Worm (Caenorhabditis elegans) whole organism, young adult: ENCODE results near the gene sec-61.G.

Experiments used
- B0035.1 ChIP-seq: sonication (generic microtip); optimal IDR thresholded peaks from 2 replicates; lab custom pipeline; 2016; ENCODE audit warnings: missing genetic modification characterization, mild to moderate bottlenecking, missing compliant biosample characterization, missing genotype, missing genetic modification reagents
- B0336.3 ChIP-seq: fragments of 200-800 bp; sonication (Bioruptor generic); IDR thresholded peaks from 2 replicates; pipeline ENCODE4 v1.3.6; 2022; ENCODE audit warnings: missing genetic modification characterization, missing compliant biosample characterization
- F10E7.11 ChIP-seq: sonication (generic microtip); optimal IDR thresholded peaks from 2 replicates; lab custom pipeline; 2017; ENCODE audit warnings: mild to moderate bottlenecking, missing genetic modification characterization, moderate library complexity, missing compliant biosample characterization
- F37B4.10 ChIP-seq: fragments of 200-800 bp; sonication (Bioruptor generic); IDR thresholded peaks from 2 replicates; pipeline ENCODE4 v1.3.6; 2022; ENCODE audit warnings: missing genetic modification characterization, missing compliant biosample characterization
- F49E8.2 ChIP-seq: sonication (generic microtip); optimal IDR thresholded peaks from 3 replicates; lab custom pipeline; 2017; ENCODE audit warnings: missing genetic modification characterization, mild to moderate bottlenecking, missing compliant biosample characterization, antibody characterized with exemption, moderate library complexity; ENCODE audit not compliant: insufficient read depth
- F57C9.4 ChIP-seq: sonication (generic microtip); optimal IDR thresholded peaks from 2 replicates; lab custom pipeline; 2017; ENCODE audit warnings: mild to moderate bottlenecking, missing genetic modification characterization, missing compliant biosample characterization
- T26A5.8 ChIP-seq: sonication (generic microtip); optimal IDR thresholded peaks from 2 replicates; lab custom pipeline; 2016; ENCODE audit warnings: missing genetic modification characterization, missing compliant biosample characterization
- ZK185.1 ChIP-seq: sonication (generic microtip); optimal IDR thresholded peaks from 2 replicates; lab custom pipeline; 2016; ENCODE audit warnings: mild to moderate bottlenecking, missing genetic modification characterization, missing compliant biosample characterization; ENCODE audit not compliant: poor library complexity, severe bottlenecking
- atf-7 ChIP-seq: sonication (generic microtip); optimal IDR thresholded peaks from 2 replicates; lab custom pipeline; 2017; ENCODE audit warnings: mild to moderate bottlenecking, missing genetic modification characterization, missing compliant biosample characterization
- athp-1 ChIP-seq: sonication (generic microtip); optimal IDR thresholded peaks from 2 replicates; lab custom pipeline; 2017; ENCODE audit warnings: mild to moderate bottlenecking, missing genetic modification characterization, missing compliant biosample characterization
- attf-5 ChIP-seq: fragments of 200-800 bp; sonication (Bioruptor generic); optimal IDR thresholded peaks from 2 replicates; lab custom pipeline; 2018; ENCODE audit warnings: mild to moderate bottlenecking, missing genetic modification characterization, missing compliant biosample characterization
- bed-2 ChIP-seq: fragments of 200-800 bp; sonication (Bioruptor generic); IDR thresholded peaks from 2 replicates; pipeline ENCODE4 v1.3.6; 2022; ENCODE audit warnings: missing genetic modification reagents, missing genetic modification characterization, missing compliant biosample characterization
- ccch-3 ChIP-seq: fragments of 200-800 bp; sonication (Bioruptor generic); optimal IDR thresholded peaks from 2 replicates; lab custom pipeline; 2018; ENCODE audit warnings: mild to moderate bottlenecking, missing genetic modification characterization, missing compliant biosample characterization
- cebp-1 ChIP-seq, 2 experiments: fragments of 200-800 bp in 1 of 2; sonication (Bioruptor generic) in 1 of 2; sonication (generic microtip) in 1 of 2; IDR thresholded peaks in 1 of 2; optimal IDR thresholded peaks in 1 of 2; 2 replicates each; pipeline versions ENCODE4 v1.3.6 to Lab custom; 2017 to 2022; ENCODE audit warnings: missing compliant biosample characterization in 2 of 2, missing genetic modification characterization in 2 of 2, mild to moderate bottlenecking in 1 of 2, missing genetic modification reagents in 1 of 2, moderate library complexity in 1 of 2
- cebp-2 ChIP-seq: fragments of 200-800 bp; sonication (Bioruptor generic); IDR thresholded peaks from 2 replicates; pipeline ENCODE4 v1.3.6; 2022; ENCODE audit warnings: missing genetic modification characterization, missing compliant biosample characterization
- ceh-100 ChIP-seq: fragments of 200-800 bp; sonication (Bioruptor generic); IDR thresholded peaks from 2 replicates; pipeline ENCODE4 v1.3.6; 2022; ENCODE audit warnings: missing genetic modification reagents, missing genetic modification characterization, missing compliant biosample characterization
- ceh-27 ChIP-seq: fragments of 200-800 bp; sonication (Bioruptor generic); optimal IDR thresholded peaks from 2 replicates; lab custom pipeline; 2018; ENCODE audit warnings: mild to moderate bottlenecking, missing genetic modification characterization, moderate library complexity, missing compliant biosample characterization
- chd-7 ChIP-seq: sonication (generic microtip); optimal IDR thresholded peaks from 2 replicates; lab custom pipeline; 2016; ENCODE audit warnings: mild to moderate bottlenecking, missing genetic modification characterization, moderate library complexity, missing compliant biosample characterization
- die-1 ChIP-seq: sonication (generic microtip); optimal IDR thresholded peaks from 2 replicates; lab custom pipeline; 2016; ENCODE audit warnings: missing genotype, mild to moderate bottlenecking, missing genetic modification characterization, missing compliant biosample characterization
- dox-1 ChIP-seq: fragments of 200-800 bp; sonication (Bioruptor generic); IDR thresholded peaks from 2 replicates; pipeline ENCODE4 v1.3.6; 2022; ENCODE audit warnings: missing genetic modification reagents, missing genetic modification characterization, missing compliant biosample characterization
- dpl-1 ChIP-seq: fragments of 150-350 bp; optimal IDR thresholded peaks from 2 replicates; lab custom pipeline; 2014; ENCODE audit warnings: missing biosample characterization, missing genetic modification reagents, missing genetic modification characterization
- efl-1 ChIP-seq: fragments of 150-350 bp; optimal IDR thresholded peaks from 2 replicates; lab custom pipeline; 2014; ENCODE audit warnings: missing biosample characterization, missing genetic modification reagents, missing genetic modification characterization
- egl-44 ChIP-seq: fragments of 200-800 bp; sonication (Bioruptor generic); IDR thresholded peaks from 2 replicates; pipeline ENCODE4 v1.3.6; 2022; ENCODE audit warnings: missing genetic modification reagents, missing genetic modification characterization, missing compliant biosample characterization
- egrh-3 ChIP-seq: fragments of 200-800 bp; sonication (Bioruptor generic); IDR thresholded peaks from 2 replicates; pipeline ENCODE4 v1.3.6; 2022; ENCODE audit warnings: missing genetic modification reagents, missing genetic modification characterization, missing compliant biosample characterization
- ekl-4 ChIP-seq: fragments of 200-800 bp; sonication (Bioruptor generic); IDR thresholded peaks from 2 replicates; pipeline ENCODE4 v1.3.6; 2022; ENCODE audit warnings: missing genetic modification reagents, missing genetic modification characterization, missing compliant biosample characterization
- ets-4 ChIP-seq: fragments of 200-800 bp; sonication (Bioruptor generic); optimal IDR thresholded peaks from 2 replicates; lab custom pipeline; 2018; ENCODE audit warnings: mild to moderate bottlenecking, missing genetic modification characterization, missing compliant biosample characterization
- hlh-26 ChIP-seq: fragments of 200-800 bp; sonication (Bioruptor generic); conservative IDR thresholded peaks from 2 replicates; pipeline ENCODE4 v1.3.6; 2022; ENCODE audit warnings: missing genetic modification reagents, missing genetic modification characterization, missing compliant biosample characterization
- hrde-1 ChIP-seq: sonication (generic microtip); optimal IDR thresholded peaks from 2 replicates; lab custom pipeline; 2016; ENCODE audit warnings: missing genetic modification characterization, mild to moderate bottlenecking, missing compliant biosample characterization, moderate library complexity, missing genotype, missing genetic modification reagents, borderline replicate concordance
- lag-1 ChIP-seq: fragments of 200-800 bp; sonication (Bioruptor generic); IDR thresholded peaks from 2 replicates; pipeline ENCODE4 v1.3.6; 2022; ENCODE audit warnings: missing genetic modification reagents, missing genetic modification characterization, missing compliant biosample characterization
- lin-26 ChIP-seq: fragments of 200-800 bp; sonication (Bioruptor generic); IDR thresholded peaks from 2 replicates; pipeline ENCODE4 v1.3.6; 2022; ENCODE audit warnings: missing genetic modification reagents, missing genetic modification characterization, missing compliant biosample characterization
- lin-40 ChIP-seq: sonication (generic microtip); optimal IDR thresholded peaks from 2 replicates; lab custom pipeline; 2016; ENCODE audit warnings: missing genetic modification characterization, mild to moderate bottlenecking, missing compliant biosample characterization, missing genotype, missing genetic modification reagents
- mel-28 ChIP-seq: sonication (generic microtip); optimal IDR thresholded peaks from 2 replicates; lab custom pipeline; 2016; ENCODE audit warnings: borderline replicate concordance, mild to moderate bottlenecking, missing genetic modification characterization, missing compliant biosample characterization
- nhr-120 ChIP-seq: fragments of 200-800 bp; sonication (Bioruptor generic); IDR thresholded peaks from 2 replicates; pipeline ENCODE4 v1.3.6; 2022; ENCODE audit warnings: missing genetic modification characterization, missing compliant biosample characterization
- nhr-27 ChIP-seq: fragments of 200-800 bp; sonication (Bioruptor generic); optimal IDR thresholded peaks from 2 replicates; lab custom pipeline; 2018; ENCODE audit warnings: mild to moderate bottlenecking, missing genetic modification characterization, moderate library complexity, missing compliant biosample characterization
- nhr-80 ChIP-seq: sonication (generic microtip); optimal IDR thresholded peaks from 2 replicates; lab custom pipeline; 2016; ENCODE audit warnings: missing genetic modification characterization, missing compliant biosample characterization
- pha-4 ChIP-seq: fragments of 150-350 bp; sonication (generic microtip); optimal IDR thresholded peaks from 2 replicates; lab custom pipeline; 2014; ENCODE audit warnings: missing biosample characterization, missing genetic modification reagents, missing genetic modification characterization
- rec-8 ChIP-seq, 2 experiments: sonication (generic microtip); optimal IDR thresholded peaks; 2 replicates each; lab custom pipeline; 2016; ENCODE audit warnings: mild to moderate bottlenecking in 2 of 2, missing genetic modification characterization in 2 of 2, missing genetic modification reagents in 2 of 2, missing genotype in 2 of 2, missing biosample characterization in 1 of 2, missing compliant biosample characterization in 1 of 2, moderate library complexity in 1 of 2
- somi-1 ChIP-seq: fragments of 200-800 bp; sonication (Bioruptor generic); optimal IDR thresholded peaks from 2 replicates; lab custom pipeline; 2018; ENCODE audit warnings: mild to moderate bottlenecking, missing genetic modification characterization, missing compliant biosample characterization
- tbp1 ChIP-seq: fragments of 200-800 bp; sonication (Bioruptor generic); optimal IDR thresholded peaks from 2 replicates; lab custom pipeline; 2018; ENCODE audit warnings: mild to moderate bottlenecking, missing genetic modification characterization, missing compliant biosample characterization
- unc-62 ChIP-seq: fragments of 150-350 bp; optimal IDR thresholded peaks from 2 replicates; lab custom pipeline; 2014; ENCODE audit warnings: missing biosample characterization, missing genetic modification reagents, missing genetic modification characterization
- ztf-18 ChIP-seq: sonication (generic microtip); optimal IDR thresholded peaks from 2 replicates; lab custom pipeline; 2016; ENCODE audit warnings: missing genotype, mild to moderate bottlenecking, missing genetic modification characterization, missing compliant biosample characterization
- ztf-22 ChIP-seq: fragments of 200-800 bp; sonication (Bioruptor generic); optimal IDR thresholded peaks from 2 replicates; lab custom pipeline; 2018; ENCODE audit warnings: mild to moderate bottlenecking, missing genetic modification characterization, moderate library complexity, missing compliant biosample characterization
- ztf-28 ChIP-seq: fragments of 200-800 bp; sonication (Bioruptor generic); IDR thresholded peaks from 2 replicates; pipeline ENCODE4 v1.3.6; 2022; ENCODE audit warnings: missing genetic modification reagents, missing genetic modification characterization, missing compliant biosample characterization

sec-61.G gene

DNA sequence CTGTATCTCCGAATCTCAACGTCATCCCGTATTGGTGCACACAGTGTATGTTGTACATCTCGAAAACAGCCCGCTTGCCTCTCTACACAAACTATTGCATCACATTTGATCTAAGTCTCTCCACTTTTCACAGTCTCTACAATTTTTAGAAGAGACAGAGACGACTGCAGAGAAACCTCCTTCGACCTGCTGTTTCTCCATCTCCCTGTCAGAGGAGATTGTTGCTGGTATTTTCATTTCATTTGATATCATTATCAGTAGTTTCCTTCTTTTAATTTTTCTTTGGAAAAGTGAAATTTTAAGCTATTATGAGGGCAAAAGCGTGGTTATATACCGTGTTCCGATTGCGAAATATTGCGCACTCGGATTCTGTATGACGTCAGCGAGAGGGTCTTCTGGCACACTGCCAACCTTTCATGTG lies 43.6 kb upstream of the sec-61.G start (continued):
- TF ChIP-seq ztf-22 (GFP tag; lab: Kevin White, UChicago) (peak; percentile 80), ekl-4 (GFP tag; lab: Robert Waterston, UW) (no peak), nhr-27 (tag; lab: Kevin White, UChicago) (no peak), B0336.3 (GFP tag; lab: Robert Waterston, UW) (peak; percentile 87), dox-1 (GFP tag; lab: Robert Waterston, UW) (peak; percentile 62), hlh-26 (GFP tag; lab: Robert Waterston, UW) (no peak)
- TF ChIP-seq, all 124 proteins: peak for 28

DNA sequence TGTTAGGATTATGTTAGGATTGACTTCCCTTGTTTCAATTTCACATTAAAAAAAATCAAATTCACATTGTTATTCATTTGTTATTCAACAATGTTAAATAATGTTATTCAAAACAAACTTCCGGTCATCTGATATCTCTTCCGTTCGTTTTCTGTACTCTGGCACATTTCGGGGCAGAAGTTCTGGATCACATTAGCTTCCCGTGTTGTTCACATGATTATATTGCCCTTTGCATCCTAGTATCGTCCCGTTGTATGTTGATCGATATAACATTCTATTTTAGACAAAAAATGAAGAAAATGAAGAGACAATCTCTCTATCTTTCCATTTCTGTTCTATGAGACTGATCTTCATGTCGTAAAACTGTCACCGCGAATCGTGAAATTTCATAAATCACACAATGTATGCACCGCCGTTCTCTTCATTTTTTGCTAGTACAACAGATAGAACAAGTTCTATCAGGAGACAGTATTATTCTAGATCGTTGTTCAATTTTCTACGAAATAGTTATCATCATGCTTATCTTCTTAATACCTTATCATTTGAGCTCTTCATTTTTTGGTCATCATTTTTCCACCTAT lies 43.1 kb upstream of the sec-61.G start:
- TF ChIP-seq ztf-18 (tag; lab: Kevin White, UChicago): no peak
- TF ChIP-seq athp-1 (tag; lab: Kevin White, UChicago): no peak
- no peak for TF ChIP-seq F49E8.2

ce11 chrV:10938739-10939138 lies 41.8 kb upstream of the sec-61.G start, which contains the start of gene F17C11.11:
TSS of gene F17C11.11 (minus strand) at chrV:10938817.
- no peak for TF ChIP-seq rec-8 (tag; optimal IDR thresholded peaks at IDR 0.05; lab: Kevin White, UChicago)
- TF ChIP-seq egl-44: no peak
- TF ChIP-seq die-1 (tag; lab: Kevin White, UChicago): no peak
- TF ChIP-seq pha-4 (tag; lab: Kevin White, UChicago): no peak
- no peak for TF ChIP-seq ztf-28 (GFP tag; lab: Robert Waterston, UW)
- TF ChIP-seq ZK185.1 (tag; lab: Kevin White, UChicago): peak; percentile 22
- TF ChIP-seq nhr-80 (tag; lab: Kevin White, UChicago): peak; percentile 80
- no peak for TF ChIP-seq T26A5.8
- TF ChIP-seq ztf-22 (GFP tag; lab: Kevin White, UChicago): no peak
- no peak for TF ChIP-seq hlh-26 (GFP tag; lab: Robert Waterston, UW)
- TF ChIP-seq ccch-3 (GFP tag; lab: Kevin White, UChicago): no peak
- TF ChIP-seq hrde-1 (tag; lab: Kevin White, UChicago): no peak
- TF ChIP-seq atf-7 (tag; lab: Kevin White, UChicago): no peak
- TF ChIP-seq ceh-27: no peak
- no peak for TF ChIP-seq lin-26 (GFP tag; lab: Robert Waterston, UW)
- no peak for TF ChIP-seq cebp-2 (GFP tag; lab: Robert Waterston, UW)
- no peak for TF ChIP-seq mel-28 (tag; lab: Kevin White, UChicago)
- TF ChIP-seq nhr-120 (GFP tag; lab: Robert Waterston, UW): no peak
- no peak for TF ChIP-seq F37B4.10 (GFP tag; lab: Robert Waterston, UW)
- no peak for TF ChIP-seq attf-5 (GFP tag; lab: Kevin White, UChicago)
- TF ChIP-seq chd-7 (tag; lab: Kevin White, UChicago): peak; percentile 20
- no peak for TF ChIP-seq F10E7.11 (tag; lab: Kevin White, UChicago)
- no peak for TF ChIP-seq B0035.1 (tag; lab: Kevin White, UChicago)
- TF ChIP-seq cebp-1 (GFP tag; IDR thresholded peaks at IDR 0.05; lab: Robert Waterston, UW): peak; percentile 95
- TF ChIP-seq cebp-1 (tag; optimal IDR thresholded peaks at IDR 0.05; lab: Kevin White, UChicago): peak; percentile 99
- TF ChIP-seq lag-1: no peak
- 0 out of 2 replicates have a peak, but pooled peaks have one; percentile 19 for TF ChIP-seq B0336.3 (GFP tag; lab: Robert Waterston, UW)

ce11 chrV:10937294-10937693 lies 40.4 kb upstream of the sec-61.G start:
- no peak for TF ChIP-seq F57C9.4 (tag; lab: Kevin White, UChicago)
- TF ChIP-seq pha-4 (tag; lab: Kevin White, UChicago): no peak
- TF ChIP-seq efl-1: no peak
- no peak for TF ChIP-seq dpl-1 (GFP tag; lab: Kevin White, UChicago)
- no peak for TF ChIP-seq ets-4 (GFP tag; lab: Kevin White, UChicago)
- TF ChIP-seq rec-8 (tag; optimal IDR thresholded peaks at IDR 0.05; lab: Kevin White, UChicago): no peak
- peak; percentile 33 for TF ChIP-seq lin-40
- peak; percentile 2 for TF ChIP-seq tbp1 (GFP tag; lab: Kevin White, UChicago)
- TF ChIP-seq bed-2 (GFP tag; lab: Robert Waterston, UW): no peak
- no peak for TF ChIP-seq unc-62 (GFP tag; lab: Kevin White, UChicago)
- no peak for TF ChIP-seq egrh-3 (GFP tag; lab: Robert Waterston, UW)
- TF ChIP-seq nhr-80 (tag; lab: Kevin White, UChicago): no peak
- no peak for TF ChIP-seq ceh-100 (GFP tag; lab: Robert Waterston, UW)
- TF ChIP-seq cebp-2 (GFP tag; lab: Robert Waterston, UW): no peak
- peak; percentile 50 for TF ChIP-seq somi-1 (GFP tag; lab: Kevin White, UChicago)
